Worm (Caenorhabditis elegans) whole organism, L3 larva: Measurements from ENCODE around the gene ZC53.22.

Experiments
- ama-1 ChIP-seq: fragments of 150-350 bp; optimal IDR thresholded peaks from 2 replicates; lab custom pipeline; 2018
- ceh-28 ChIP-seq: fragments of 150-350 bp; optimal IDR thresholded peaks from 2 replicates; lab custom pipeline; 2014; ENCODE audit warnings: missing biosample characterization, missing genetic modification reagents, missing genetic modification characterization
- mdl-1 ChIP-seq: fragments of 150-350 bp; optimal IDR thresholded peaks from 2 replicates; lab custom pipeline; 2014; ENCODE audit warnings: missing biosample characterization, missing genetic modification characterization
- nhr-11 ChIP-seq: fragments of 150-350 bp; optimal IDR thresholded peaks from 2 replicates; lab custom pipeline; 2014; ENCODE audit warnings: missing biosample characterization, missing genetic modification characterization
- nhr-237 ChIP-seq: fragments of 150-350 bp; optimal IDR thresholded peaks from 2 replicates; lab custom pipeline; 2014; ENCODE audit warnings: missing biosample characterization, missing genetic modification characterization
- nhr-76 ChIP-seq: fragments of 150-350 bp; sonication (generic microtip); optimal IDR thresholded peaks from 5 replicates; lab custom pipeline; 2014; ENCODE audit warnings: missing biosample characterization, missing genetic modification characterization
- unc-39 ChIP-seq: sonication (generic microtip); optimal IDR thresholded peaks from 4 replicates; lab custom pipeline; 2017; ENCODE audit warnings: missing biosample characterization, missing genetic modification characterization

- TF ChIP-seq ceh-28 (tag; lab: Kevin White, UChicago) = no peak
- TF ChIP-seq unc-39 (tag; lab: Kevin White, UChicago) = no peak
- TF ChIP-seq nhr-237 (tag; lab: Kevin White, UChicago) = no peak
- TF ChIP-seq nhr-11 (tag; lab: Kevin White, UChicago) = no peak
- TF ChIP-seq ama-1 (lab: Kevin White, UChicago) = no peak
- TF ChIP-seq nhr-76 (tag; lab: Kevin White, UChicago) = no peak
- no peak for TF ChIP-seq mdl-1 (tag; lab: Kevin White, UChicago)
Observed at ce11 chrX:1915022-1915421, 7.2 kb downstream of the ZC53.22 start, which contains the start of gene rgs-9.
